Fruit fly (Drosophila melanogaster) whole organism, embryonic: ENCODE measurements around the gene CG42449.

Source experiments
- Ada2b ChIP-seq: fragments of 200-800 bp; sonication (Bioruptor generic); IDR thresholded peaks from 2 replicates; pipeline ENCODE4 v1.3.6; 2022; ENCODE audit warnings: missing biosample characterization, missing genetic modification characterization
- Bgb ChIP-seq: fragments of 200-800 bp; sonication (Bioruptor generic); IDR thresholded peaks from 2 replicates; pipeline ENCODE4 v1.3.6; 2022; ENCODE audit warnings: missing biosample characterization, missing genetic modification characterization; ENCODE audit not compliant: partially characterized antibody
- CG10366 ChIP-seq: fragments of 200-800 bp; sonication (Bioruptor generic); IDR thresholded peaks from 2 replicates; pipeline ENCODE4 v1.3.6; 2022; ENCODE audit warnings: missing biosample characterization, missing genetic modification characterization
- CG10959 ChIP-seq: fragments of 200-800 bp; sonication (Bioruptor generic); IDR thresholded peaks from 2 replicates; pipeline ENCODE4 v1.3.6; 2022; ENCODE audit warnings: missing biosample characterization, missing genetic modification characterization
- CG1602 ChIP-seq: fragments of 200-800 bp; sonication (Bioruptor generic); optimal IDR thresholded peaks from 3 replicates; lab custom pipeline; 2016; ENCODE audit warnings: missing biosample characterization, missing genetic modification characterization
- CG1603 ChIP-seq: fragments of 200-800 bp; sonication (Bioruptor generic); optimal IDR thresholded peaks from 2 replicates; lab custom pipeline; 2019; ENCODE audit warnings: missing biosample characterization, mild to moderate bottlenecking, missing genetic modification characterization, moderate library complexity
- CG16813 ChIP-seq: fragments of 200-800 bp; sonication (Bioruptor generic); IDR thresholded peaks from 3 replicates; pipeline ENCODE4 v1.3.6; 2022; ENCODE audit warnings: missing biosample characterization, missing genetic modification characterization; ENCODE audit not compliant: partially characterized antibody
- CG16863 ChIP-seq: fragments of 200-800 bp; sonication (Bioruptor generic); optimal IDR thresholded peaks from 3 replicates; lab custom pipeline; 2016; ENCODE audit warnings: missing biosample characterization, missing genetic modification characterization
- CG2120 ChIP-seq: fragments of 200-800 bp; sonication (Bioruptor generic); optimal IDR thresholded peaks from 3 replicates; lab custom pipeline; 2016; ENCODE audit warnings: missing biosample characterization, missing genetic modification characterization
- CG2712 ChIP-seq: fragments of 200-800 bp; optimal IDR thresholded peaks from 3 replicates; lab custom pipeline; 2019; ENCODE audit warnings: missing biosample characterization, mild to moderate bottlenecking, missing genetic modification characterization, moderate library complexity
- CG34422 ChIP-seq: fragments of 200-800 bp; sonication (Bioruptor generic); IDR thresholded peaks from 3 replicates; pipeline ENCODE4 v1.3.6; 2022; ENCODE audit warnings: missing biosample characterization, missing genetic modification characterization
- CG6791 ChIP-seq: fragments of 200-800 bp; sonication (Bioruptor generic); IDR thresholded peaks from 3 replicates; pipeline ENCODE4 v1.3.6; 2022; ENCODE audit warnings: missing biosample characterization, missing genetic modification characterization; ENCODE audit not compliant: partially characterized antibody
- CG7357 ChIP-seq: fragments of 200-800 bp; sonication (Bioruptor generic); IDR thresholded peaks from 3 replicates; pipeline ENCODE4 v1.3.6; 2022; ENCODE audit warnings: missing biosample characterization, missing genetic modification characterization
- CG9609 ChIP-seq: fragments of 200-800 bp; sonication (Bioruptor generic); optimal IDR thresholded peaks from 3 replicates; lab custom pipeline; 2016; ENCODE audit warnings: missing biosample characterization, missing genetic modification characterization
- CG9817 ChIP-seq: fragments of 200-800 bp; sonication (Bioruptor generic); optimal IDR thresholded peaks from 2 replicates; lab custom pipeline; 2018; ENCODE audit warnings: missing biosample characterization, mild to moderate bottlenecking, missing genetic modification characterization, moderate library complexity
- Dad ChIP-seq: fragments of 200-800 bp; sonication (Bioruptor generic); optimal IDR thresholded peaks from 3 replicates; lab custom pipeline; 2016; ENCODE audit warnings: missing biosample characterization, missing genetic modification characterization
- Dp ChIP-seq: fragments of 200-800 bp; sonication (Bioruptor generic); optimal IDR thresholded peaks from 2 replicates; lab custom pipeline; 2018; ENCODE audit warnings: missing biosample characterization, mild to moderate bottlenecking, missing genetic modification characterization, moderate library complexity
- HLH3B ChIP-seq: fragments of 200-800 bp; sonication (Bioruptor generic); IDR thresholded peaks from 2 replicates; pipeline ENCODE4 v1.3.6; 2022; ENCODE audit warnings: missing biosample characterization, missing genetic modification characterization
- HLH54F ChIP-seq: fragments of 200-800 bp; sonication (Bioruptor generic); optimal IDR thresholded peaks from 3 replicates; lab custom pipeline; 2016; ENCODE audit warnings: missing biosample characterization, missing genetic modification characterization
- Hr51 ChIP-seq, 2 experiments: fragments of 200-800 bp; sonication (Bioruptor generic); optimal IDR thresholded peaks; 2 replicates in 1 of 2; 3 replicates in 1 of 2; lab custom pipeline; 2016 to 2018; ENCODE audit warnings: missing biosample characterization in 2 of 2, missing genetic modification characterization in 2 of 2, mild to moderate bottlenecking in 1 of 2, moderate library complexity in 1 of 2
- MESR4 ChIP-seq: fragments of 200-800 bp; sonication (Bioruptor generic); optimal IDR thresholded peaks from 2 replicates; lab custom pipeline; 2018; ENCODE audit warnings: missing biosample characterization, mild to moderate bottlenecking, missing genetic modification characterization, moderate library complexity
- Max ChIP-seq: fragments of 200-800 bp; sonication (Bioruptor generic); optimal IDR thresholded peaks from 2 replicates; lab custom pipeline; 2016; ENCODE audit warnings: missing biosample characterization, mild to moderate bottlenecking, missing genetic modification characterization
- Mrtf ChIP-seq: fragments of 200-800 bp; sonication (Bioruptor generic); IDR thresholded peaks from 3 replicates; pipeline ENCODE4 v1.3.6; 2022; ENCODE audit warnings: missing biosample characterization, missing genetic modification characterization
- Opbp ChIP-seq: fragments of 200-800 bp; sonication (Bioruptor generic); IDR thresholded peaks from 3 replicates; pipeline ENCODE4 v1.3.6; 2022; ENCODE audit warnings: missing biosample characterization, missing genetic modification characterization; ENCODE audit not compliant: partially characterized antibody
- Ptx1 ChIP-seq: fragments of 200-800 bp; sonication (Bioruptor generic); IDR thresholded peaks from 2 replicates; pipeline ENCODE4 v1.3.6; 2022; ENCODE audit warnings: missing biosample characterization, missing genetic modification characterization
- Side ChIP-seq: fragments of 200-800 bp; sonication (Bioruptor generic); optimal IDR thresholded peaks from 2 replicates; lab custom pipeline; 2016; ENCODE audit warnings: missing biosample characterization, missing genetic modification characterization
- Sry-δ ChIP-seq: fragments of 200-800 bp; sonication (Bioruptor generic); optimal IDR thresholded peaks from 2 replicates; lab custom pipeline; 2016; ENCODE audit warnings: missing biosample characterization, missing genetic modification characterization
- Trl ChIP-seq, 3 experiments: fragments of >200 bp in 2 of 3; fragments of 200-800 bp in 1 of 3; sonication (Bioruptor generic) in 1 of 3; optimal IDR thresholded peaks; 2 replicates in 1 of 3; 3 replicates in 2 of 3; lab custom pipeline; 2016 to 2017; ENCODE audit warnings: missing biosample characterization in 1 of 3, missing genetic modification characterization in 1 of 3
- Xbp1 ChIP-seq: fragments of 200-800 bp; sonication (Bioruptor generic); optimal IDR thresholded peaks from 3 replicates; lab custom pipeline; 2016; ENCODE audit warnings: missing biosample characterization, mild to moderate bottlenecking, missing genetic modification characterization
- ara ChIP-seq: fragments of 200-800 bp; sonication (Bioruptor generic); IDR thresholded peaks from 2 replicates; pipeline ENCODE4 v1.3.6; 2022; ENCODE audit warnings: missing biosample characterization, missing genetic modification characterization
- br ChIP-seq: fragments of >200 bp; optimal IDR thresholded peaks from 2 replicates; lab custom pipeline; 2017
- chm ChIP-seq: fragments of 200-800 bp; sonication (Bioruptor generic); IDR thresholded peaks from 2 replicates; pipeline ENCODE4 v1.3.6; 2022; ENCODE audit warnings: missing biosample characterization, missing genetic modification characterization
- disco-r ChIP-seq: fragments of 200-800 bp; sonication (Bioruptor generic); optimal IDR thresholded peaks from 2 replicates; lab custom pipeline; 2016; ENCODE audit warnings: missing biosample characterization, missing genetic modification characterization
- esg ChIP-seq: fragments of 200-800 bp; sonication (Bioruptor generic); conservative IDR thresholded peaks from 2 replicates; pipeline ENCODE4 v1.3.6; 2022; ENCODE audit warnings: missing biosample characterization, missing genetic modification characterization
- ewg ChIP-seq: fragments of 200-800 bp; sonication (Bioruptor generic); optimal IDR thresholded peaks from 3 replicates; lab custom pipeline; 2017; ENCODE audit warnings: mild to moderate bottlenecking, missing biosample characterization, missing genetic modification reagents, missing genetic modification characterization
- fru ChIP-seq: fragments of >200 bp; optimal IDR thresholded peaks from 2 replicates; lab custom pipeline; 2017
- grn ChIP-seq: fragments of 200-800 bp; sonication (Bioruptor generic); optimal IDR thresholded peaks from 3 replicates; lab custom pipeline; 2017; ENCODE audit warnings: missing biosample characterization, missing genetic modification characterization
- ind ChIP-seq: fragments of 200-800 bp; sonication (Bioruptor generic); optimal IDR thresholded peaks from 3 replicates; lab custom pipeline; 2016; ENCODE audit warnings: missing biosample characterization, missing genetic modification characterization
- kni ChIP-seq: fragments of 200-800 bp; sonication (Bioruptor generic); optimal IDR thresholded peaks from 3 replicates; lab custom pipeline; 2017; ENCODE audit warnings: mild to moderate bottlenecking, missing biosample characterization, missing genetic modification reagents, missing genetic modification characterization
- nau ChIP-seq: fragments of 200-800 bp; sonication (Bioruptor generic); optimal IDR thresholded peaks from 3 replicates; lab custom pipeline; 2017; ENCODE audit warnings: missing biosample characterization, mild to moderate bottlenecking, missing genetic modification characterization, missing genetic modification reagents
- prd ChIP-seq, 3 experiments: fragments of >200 bp in 2 of 3; fragments of 200-800 bp in 1 of 3; sonication (Bioruptor generic) in 1 of 3; optimal IDR thresholded peaks in 2 of 3; IDR thresholded peaks in 1 of 3; 2 replicates in 2 of 3; 3 replicates in 1 of 3; pipeline versions ENCODE4 v1.3.6 to Lab custom; 2017 to 2022; ENCODE audit warnings: missing biosample characterization in 1 of 3, missing genetic modification characterization in 1 of 3
- pzg ChIP-seq: fragments of 200-800 bp; sonication (Bioruptor generic); optimal IDR thresholded peaks from 3 replicates; lab custom pipeline; 2018; ENCODE audit warnings: missing biosample characterization, mild to moderate bottlenecking, missing genetic modification characterization, moderate library complexity
- row ChIP-seq: fragments of 200-800 bp; sonication (Bioruptor generic); IDR thresholded peaks from 3 replicates; pipeline ENCODE4 v1.3.6; 2022; ENCODE audit warnings: missing biosample characterization, missing genetic modification characterization
- salm ChIP-seq: fragments of 200-800 bp; sonication (Bioruptor generic); optimal IDR thresholded peaks from 2 replicates; lab custom pipeline; 2018; ENCODE audit warnings: missing biosample characterization, mild to moderate bottlenecking, missing genetic modification characterization
- sqz ChIP-seq: fragments of 200-800 bp; sonication (Bioruptor generic); optimal IDR thresholded peaks from 3 replicates; lab custom pipeline; 2018; ENCODE audit warnings: missing biosample characterization, mild to moderate bottlenecking, missing genetic modification characterization
- sr ChIP-seq: fragments of 200-800 bp; sonication (Bioruptor generic); IDR thresholded peaks from 3 replicates; pipeline ENCODE4 v1.3.6; 2022; ENCODE audit warnings: missing biosample characterization, missing genetic modification characterization
- ssp ChIP-seq: fragments of 200-800 bp; sonication (Bioruptor generic); IDR thresholded peaks from 2 replicates; pipeline ENCODE4 v1.3.6; 2022; ENCODE audit warnings: missing biosample characterization, missing genetic modification characterization
- tll ChIP-seq, 2 experiments: fragments of 200-800 bp in 1 of 2; fragments of >200 bp in 1 of 2; sonication (Bioruptor generic) in 1 of 2; optimal IDR thresholded peaks; 2 replicates each; lab custom pipeline; 2017 to 2019; ENCODE audit warnings: missing biosample characterization in 2 of 2, missing genetic modification characterization in 2 of 2, mild to moderate bottlenecking in 1 of 2, moderate library complexity in 1 of 2
- vvl ChIP-seq: fragments of 200-800 bp; sonication (Bioruptor generic); IDR thresholded peaks from 2 replicates; pipeline ENCODE4 v1.3.6; 2022; ENCODE audit warnings: missing biosample characterization, missing genetic modification characterization
- yki ChIP-seq: fragments of >200 bp; optimal IDR thresholded peaks from 3 replicates; lab custom pipeline; 2018

Gene CG42449

dm6 chrX:5671537-5672029 is 11.5 kb upstream of the CG42449 start, which contains the start of gene Rab18 (continued):
- TF ChIP-seq CG2712 (tag; lab: Kevin White, UChicago) (peak; percentile 22), CG16813 (GFP tag; lab: Robert Waterston, UW) (peak; percentile 65), salm (tag; lab: Kevin White, UChicago) (no peak), disco-r (no peak), ssp (GFP tag; lab: Robert Waterston, UW) (peak; percentile 60), row (peak; percentile 86), tll (GFP tag; optimal IDR thresholded peaks at IDR 0.05; lab: Kevin White, UChicago) (no peak), CG2120 (peak; percentile 46), Opbp (GFP tag; lab: Robert Waterston, UW) (peak; percentile 59; the same call in 1 of the 3 replicates), CG6791 (peak; percentile 69), CG1602 (GFP tag; lab: Kevin White, UChicago) (peak; percentile 16), MESR4 (GFP tag; lab: Kevin White, UChicago) (peak; percentile 83), HLH54F (peak; percentile 46), br (lab: Kevin White, UChicago) (no peak), CG9817 (tag; lab: Kevin White, UChicago) (peak; percentile 40), CG7357 (no peak), CG10959 (GFP tag; lab: Robert Waterston, UW) (no peak), Mrtf (GFP tag; lab: Robert Waterston, UW) (peak; percentile 15; the same call in 1 of the 3 replicates), prd (optimal IDR thresholded peaks at IDR 0.05; lab: Kevin White, UChicago) (no peak), prd (GFP tag; IDR thresholded peaks at IDR 0.05; lab: Robert Waterston, UW) (peak; percentile 63; the same call in 1 of the 3 replicates), fru (lab: Kevin White, UChicago) (no peak), sqz (GFP tag; lab: Kevin White, UChicago) (no peak), Ptx1 (peak; percentile 57), CG10366 (GFP tag; lab: Robert Waterston, UW) (peak; percentile 17; the same call in 1 of the 2 replicates), grn (GFP tag; lab: Kevin White, UChicago) (peak; percentile 31), CG9609 (peak; percentile 29), kni (GFP tag; lab: Kevin White, UChicago) (peak; percentile 55), chm (GFP tag; lab: Robert Waterston, UW) (0 out of 2 replicates have a peak, but pooled peaks have one; percentile 12), esg (GFP tag; lab: Robert Waterston, UW) (no peak), CG16863 (no peak), Hr51 (GFP tag; optimal IDR thresholded peaks at IDR 0.05; lab: Kevin White, UChicago) (peak in 1 of 2 experiments; percentile 21), CG1603 (peak; percentile 49), Bgb (GFP tag; lab: Robert Waterston, UW) (peak; percentile 60; the same call in 1 of the 2 replicates), CG34422 (GFP tag; lab: Robert Waterston, UW) (peak; percentile 53; the same call in 1 of the 3 replicates), Max (GFP tag; lab: Kevin White, UChicago) (no peak), Dad (GFP tag; lab: Kevin White, UChicago) (peak; percentile 13), HLH3B (GFP tag; lab: Robert Waterston, UW) (no peak), ara (GFP tag; lab: Robert Waterston, UW) (no peak), Side (GFP tag; lab: Kevin White, UChicago) (peak; percentile 3), sr (GFP tag; lab: Robert Waterston, UW) (no peak), ind (GFP tag; lab: Kevin White, UChicago) (peak; percentile 36), vvl (GFP tag; lab: Robert Waterston, UW) (peak; percentile 75), ewg (GFP tag; lab: Kevin White, UChicago) (no peak), Dp (GFP tag; lab: Kevin White, UChicago) (no peak), Trl (optimal IDR thresholded peaks at IDR 0.05; lab: Kevin White, UChicago) (no peak), Trl (GFP tag; optimal IDR thresholded peaks at IDR 0.05; lab: Kevin White, UChicago) (peak; percentile 43), pzg (GFP tag; lab: Kevin White, UChicago) (peak; percentile 62), yki (lab: Kevin White, UChicago) (no peak), nau (no peak), Ada2b (GFP tag; lab: Robert Waterston, UW) (no peak), Xbp1 (GFP tag; lab: Kevin White, UChicago) (peak; percentile 59), Sry-δ (peak; percentile 87)
